Fruit fly (Drosophila melanogaster) whole organism, pupa: ENCODE results near the gene CG42553.

Source experiments
- CG10348 ChIP-seq: fragments of 200-800 bp; sonication (Bioruptor generic); IDR thresholded peaks from 2 replicates; pipeline ENCODE4 v1.3.6; 2022; ENCODE audit warnings: missing biosample characterization, missing genetic modification characterization
- CG12605 ChIP-seq: fragments of 200-800 bp; sonication (Bioruptor generic); IDR thresholded peaks from 2 replicates; pipeline ENCODE4 v1.3.6; 2022; ENCODE audit warnings: missing biosample characterization, missing genetic modification characterization
- CG13204 ChIP-seq: fragments of 200-800 bp; sonication (Bioruptor generic); optimal IDR thresholded peaks from 2 replicates; lab custom pipeline; 2018; ENCODE audit warnings: missing biosample characterization, mild to moderate bottlenecking, missing genetic modification characterization, moderate library complexity
- CG14655 ChIP-seq: fragments of 200-800 bp; sonication (Bioruptor generic); optimal IDR thresholded peaks from 3 replicates; lab custom pipeline; 2017; ENCODE audit warnings: mild to moderate bottlenecking, missing biosample characterization, missing genetic modification reagents, missing genetic modification characterization
- CG15710 ChIP-seq: fragments of 200-800 bp; sonication (Bioruptor generic); optimal IDR thresholded peaks from 2 replicates; lab custom pipeline; 2018; ENCODE audit warnings: missing biosample characterization, mild to moderate bottlenecking, missing genetic modification characterization, moderate library complexity
- CG17806 ChIP-seq: fragments of 200-800 bp; sonication (Bioruptor generic); optimal IDR thresholded peaks from 2 replicates; lab custom pipeline; 2018; ENCODE audit warnings: missing biosample characterization, mild to moderate bottlenecking, missing genetic modification characterization, moderate library complexity
- CG32121 ChIP-seq: fragments of 200-800 bp; sonication (Bioruptor generic); IDR thresholded peaks from 2 replicates; pipeline ENCODE4 v1.3.6; 2022; ENCODE audit warnings: missing biosample characterization, missing genetic modification characterization
- CG34367 ChIP-seq: fragments of 200-800 bp; sonication (Bioruptor generic); optimal IDR thresholded peaks from 2 replicates; lab custom pipeline; 2018; ENCODE audit warnings: missing biosample characterization, mild to moderate bottlenecking, missing genetic modification characterization
- CG4496 ChIP-seq: fragments of 200-800 bp; sonication (Bioruptor generic); IDR thresholded peaks from 3 replicates; pipeline ENCODE4 v1.3.6; 2022; ENCODE audit warnings: missing biosample characterization, missing genetic modification characterization
- CG8159 ChIP-seq: fragments of 200-800 bp; sonication (Bioruptor generic); optimal IDR thresholded peaks from 3 replicates; lab custom pipeline; 2018; ENCODE audit warnings: missing biosample characterization, mild to moderate bottlenecking, missing genetic modification characterization, moderate library complexity
- CG8301 ChIP-seq: fragments of 200-800 bp; sonication (Bioruptor generic); optimal IDR thresholded peaks from 2 replicates; lab custom pipeline; 2018; ENCODE audit warnings: missing biosample characterization, mild to moderate bottlenecking, missing genetic modification characterization
- CG9948 ChIP-seq: fragments of 200-800 bp; sonication (Bioruptor generic); optimal IDR thresholded peaks from 2 replicates; lab custom pipeline; 2018; ENCODE audit warnings: missing biosample characterization, mild to moderate bottlenecking, missing genetic modification characterization, moderate library complexity
- D1 ChIP-seq: fragments of 200-800 bp; sonication (Bioruptor generic); optimal IDR thresholded peaks from 2 replicates; lab custom pipeline; 2018; ENCODE audit warnings: missing biosample characterization, mild to moderate bottlenecking, missing genetic modification characterization, moderate library complexity
- EcR ChIP-seq: fragments of 200-800 bp; sonication (Bioruptor generic); optimal IDR thresholded peaks from 3 replicates; lab custom pipeline; 2019; ENCODE audit warnings: missing biosample characterization, missing genetic modification characterization, mild to moderate bottlenecking, moderate library complexity, missing genetic modification reagents
- Ets98B ChIP-seq: fragments of 200-800 bp; sonication (Bioruptor generic); IDR thresholded peaks from 2 replicates; pipeline ENCODE4 v1.3.6; 2022; ENCODE audit warnings: missing biosample characterization, missing genetic modification characterization
- Pif1A ChIP-seq: fragments of 200-800 bp; sonication (Bioruptor generic); optimal IDR thresholded peaks from 3 replicates; lab custom pipeline; 2016; ENCODE audit warnings: missing biosample characterization, missing genetic modification characterization
- Pif1B ChIP-seq: fragments of 200-800 bp; sonication (Bioruptor generic); optimal IDR thresholded peaks from 3 replicates; lab custom pipeline; 2016; ENCODE audit warnings: missing biosample characterization, missing genetic modification characterization
- Snoo ChIP-seq: fragments of 200-800 bp; sonication (Bioruptor generic); optimal IDR thresholded peaks from 3 replicates; lab custom pipeline; 2017; ENCODE audit warnings: missing biosample characterization, mild to moderate bottlenecking, missing genetic modification characterization, inconsistent platforms
- fd96Ca ChIP-seq: fragments of 200-800 bp; sonication (Bioruptor generic); IDR thresholded peaks from 3 replicates; pipeline ENCODE4 v1.3.6; 2022; ENCODE audit warnings: missing biosample characterization, missing genetic modification characterization
- gl ChIP-seq: fragments of 200-800 bp; sonication (Bioruptor generic); optimal IDR thresholded peaks from 2 replicates; lab custom pipeline; 2018; ENCODE audit warnings: missing biosample characterization, mild to moderate bottlenecking, missing genetic modification characterization
- rn ChIP-seq: fragments of 200-800 bp; sonication (Bioruptor generic); IDR thresholded peaks from 2 replicates; pipeline ENCODE4 v1.3.6; 2022; ENCODE audit warnings: missing biosample characterization, missing genetic modification characterization

Gene CG42553

DNA sequence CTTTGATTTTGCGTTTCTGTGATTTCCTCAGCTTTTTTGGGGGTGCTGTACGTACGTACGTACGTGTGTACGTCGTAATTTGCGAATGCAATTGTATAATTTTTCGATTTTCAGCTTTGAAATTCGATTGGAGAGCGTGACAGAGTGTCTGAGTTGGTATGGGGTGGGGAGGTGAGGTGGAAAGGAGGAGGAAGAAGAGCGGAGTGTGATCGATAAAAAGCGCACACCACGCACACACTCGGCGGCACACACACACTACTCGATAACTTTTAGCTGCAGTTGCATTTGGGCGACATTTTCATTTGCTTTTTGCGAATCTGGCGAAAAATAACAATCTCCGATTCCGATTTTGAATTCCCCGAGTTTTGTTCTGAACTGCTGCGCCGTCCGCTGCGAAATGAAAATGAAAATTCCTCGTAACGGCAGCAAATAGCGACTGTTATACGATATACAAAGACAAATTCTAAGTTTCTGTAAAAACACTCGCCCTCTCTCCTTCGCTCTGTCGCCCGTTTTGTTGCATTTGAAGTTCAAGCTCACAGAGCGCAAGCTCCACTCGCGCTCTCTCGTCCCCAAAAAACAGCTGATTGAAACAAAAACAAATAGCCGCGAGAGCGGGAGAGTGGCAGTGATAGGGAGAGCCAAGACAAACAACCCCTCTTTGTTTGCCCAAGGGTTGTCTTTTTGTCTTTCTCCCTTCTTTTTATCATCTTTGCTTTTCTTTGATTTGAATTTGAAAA lies 47.8 kb downstream of the CG42553 start, which contains the start of gene CG13907:
Gene CG13907 (minus strand): TSS at position 518 of the 740 bp plus-strand sequence.
- TF ChIP-seq EcR (GFP tag; lab: Kevin White, UChicago): peak; percentile 12
- TF ChIP-seq Pif1B (GFP tag; lab: Kevin White, UChicago): no peak
- TF ChIP-seq Pif1A: peak; percentile 5
- no peak for TF ChIP-seq CG8159
- TF ChIP-seq CG14655 (GFP tag; lab: Kevin White, UChicago): no peak
- no peak for TF ChIP-seq fd96Ca (GFP tag; lab: Robert Waterston, UW)
- peak; percentile 52; the same call in 2 of the 3 replicates for TF ChIP-seq CG4496 (GFP tag; lab: Robert Waterston, UW)
- TF ChIP-seq gl: no peak
- no peak for TF ChIP-seq rn (GFP tag; lab: Robert Waterston, UW)
- TF ChIP-seq CG10348 (GFP tag; lab: Robert Waterston, UW): no peak
- TF ChIP-seq CG12605 (GFP tag; lab: Robert Waterston, UW): peak; percentile 47; the same call in 1 of the 2 replicates
- no peak for TF ChIP-seq D1 (tag; lab: Kevin White, UChicago)
- no peak for TF ChIP-seq CG15710 (tag; lab: Kevin White, UChicago)
- TF ChIP-seq Snoo (tag; lab: Kevin White, UChicago): no peak
- peak; percentile 29; the same call in 1 of the 2 replicates for TF ChIP-seq CG32121
- no peak for TF ChIP-seq CG17806 (tag; lab: Kevin White, UChicago)
- no peak; the same call in 1 of the 2 replicates for TF ChIP-seq Ets98B (GFP tag; lab: Robert Waterston, UW)
- no peak for TF ChIP-seq CG9948 (tag; lab: Kevin White, UChicago)

DNA sequence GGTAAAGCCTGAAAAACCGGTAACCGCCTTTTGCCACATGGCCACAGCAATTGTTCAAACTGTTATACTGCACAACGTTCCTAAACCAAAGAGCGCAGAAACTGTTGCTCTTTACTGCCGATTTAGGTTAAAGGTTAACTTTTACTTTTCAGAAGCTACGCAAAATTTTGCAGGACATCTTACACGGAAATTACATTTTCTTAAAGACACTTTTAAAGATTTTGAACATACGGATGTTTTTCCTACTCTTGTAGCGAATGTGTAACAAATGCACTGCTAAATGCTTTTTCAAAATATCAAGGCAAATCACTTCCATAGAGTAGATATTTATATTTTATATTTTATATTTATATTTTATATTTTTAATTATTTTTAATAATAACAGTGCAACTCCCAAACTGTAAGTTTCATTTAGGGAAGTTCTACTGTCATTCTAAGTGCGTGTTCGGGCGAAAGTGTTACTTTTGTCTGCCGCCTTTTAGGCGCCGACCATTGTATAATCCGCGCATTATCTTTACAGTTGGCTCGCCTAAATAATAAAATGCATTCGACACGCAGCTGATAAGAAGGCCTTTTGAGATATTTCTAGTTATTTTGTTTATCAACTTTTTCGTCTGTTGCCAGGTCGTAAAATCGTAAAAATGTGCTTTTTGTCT lies 48.5 kb downstream of the CG42553 start:
- TF ChIP-seq CG10348 (GFP tag; lab: Robert Waterston, UW) (no peak), Pif1A (no peak), CG4496 (GFP tag; lab: Robert Waterston, UW) (no peak), Ets98B (GFP tag; lab: Robert Waterston, UW) (no peak), CG34367 (tag; lab: Kevin White, UChicago) (no peak), CG9948 (tag; lab: Kevin White, UChicago) (no peak), EcR (GFP tag; lab: Kevin White, UChicago) (no peak), CG13204 (GFP tag; lab: Kevin White, UChicago) (no peak)

DNA sequence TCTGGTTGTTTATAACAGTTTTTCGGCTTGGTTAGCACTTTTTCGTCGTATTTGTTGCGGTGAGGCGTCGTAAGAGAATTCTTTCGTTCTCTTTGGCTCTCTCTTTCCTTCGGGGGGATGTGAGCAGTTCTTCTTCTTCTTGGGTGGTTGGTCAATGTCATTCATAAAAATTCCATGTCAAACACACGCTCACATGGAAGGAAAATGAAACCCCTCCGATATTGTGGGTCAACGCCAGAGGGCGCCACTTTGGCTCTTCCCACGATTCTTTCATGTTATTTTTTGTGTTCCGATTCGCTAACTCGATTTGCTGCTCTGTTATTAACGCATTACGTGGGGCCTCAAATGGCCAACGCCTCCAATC lies 49.0 kb downstream of the CG42553 start:
- TF ChIP-seq CG9948 (tag; lab: Kevin White, UChicago): no peak
- TF ChIP-seq CG17806 (tag; lab: Kevin White, UChicago): no peak
- no peak for TF ChIP-seq CG34367 (tag; lab: Kevin White, UChicago)
- TF ChIP-seq Snoo (tag; lab: Kevin White, UChicago): no peak
- TF ChIP-seq CG8159: no peak
- TF ChIP-seq Pif1B (GFP tag; lab: Kevin White, UChicago): no peak

DNA sequence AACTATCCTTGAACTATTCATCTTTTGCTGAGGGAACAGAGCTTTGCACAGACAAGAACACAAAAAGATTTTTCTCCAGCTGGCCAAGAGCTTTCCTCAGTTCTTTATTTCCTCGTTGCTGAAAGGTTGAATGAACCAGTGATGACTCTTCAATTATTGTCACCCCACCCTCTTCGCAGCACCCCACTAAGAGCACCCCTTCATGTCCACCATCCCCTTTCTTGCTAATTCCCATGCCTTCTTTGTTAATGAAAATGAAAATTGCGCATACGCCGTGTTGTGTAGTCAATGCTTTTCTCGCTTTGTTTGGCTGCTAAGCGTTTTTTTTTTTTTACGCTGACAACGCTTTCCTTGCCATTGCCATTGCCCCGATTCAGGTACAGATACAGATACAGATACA lies 49.9 kb downstream of the CG42553 start:
- peak; percentile 92 for TF ChIP-seq EcR (GFP tag; lab: Kevin White, UChicago)
- no peak for TF ChIP-seq CG34367 (tag; lab: Kevin White, UChicago)
- TF ChIP-seq CG8301 (tag; lab: Kevin White, UChicago): no peak
- no peak for TF ChIP-seq gl
- TF ChIP-seq CG32121: no peak
- no peak for TF ChIP-seq rn (GFP tag; lab: Robert Waterston, UW)
- TF ChIP-seq Ets98B (GFP tag; lab: Robert Waterston, UW): no peak

DNA sequence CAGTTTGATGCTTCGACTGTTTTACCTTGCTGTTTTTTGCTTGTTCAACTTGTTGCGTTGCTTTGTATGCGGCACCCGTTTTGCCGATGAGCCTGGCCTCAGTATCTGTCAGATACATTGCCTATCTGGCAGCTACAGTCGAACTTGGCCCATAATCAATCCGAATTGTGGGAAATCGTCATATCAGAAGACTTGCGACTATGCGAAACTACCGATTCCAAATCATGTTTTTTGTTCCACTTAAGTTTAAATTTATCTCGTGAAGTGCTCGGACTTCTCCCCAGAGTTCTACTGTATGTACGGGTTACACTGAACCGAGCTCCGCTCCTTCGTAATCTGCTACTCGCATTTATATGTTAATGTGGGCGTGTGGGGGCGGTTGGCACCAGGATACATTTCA lies 50.3 kb downstream of the CG42553 start:
- peak; percentile 33 for TF ChIP-seq CG8159
- no peak for TF ChIP-seq D1 (tag; lab: Kevin White, UChicago)
- 0 out of 3 replicates have a peak, but pooled peaks have one; percentile 52 for TF ChIP-seq fd96Ca (GFP tag; lab: Robert Waterston, UW)
- peak; percentile 40 for TF ChIP-seq Ets98B (GFP tag; lab: Robert Waterston, UW)
- TF ChIP-seq CG4496 (GFP tag; lab: Robert Waterston, UW): peak; percentile 68; the same call in 2 of the 3 replicates

DNA sequence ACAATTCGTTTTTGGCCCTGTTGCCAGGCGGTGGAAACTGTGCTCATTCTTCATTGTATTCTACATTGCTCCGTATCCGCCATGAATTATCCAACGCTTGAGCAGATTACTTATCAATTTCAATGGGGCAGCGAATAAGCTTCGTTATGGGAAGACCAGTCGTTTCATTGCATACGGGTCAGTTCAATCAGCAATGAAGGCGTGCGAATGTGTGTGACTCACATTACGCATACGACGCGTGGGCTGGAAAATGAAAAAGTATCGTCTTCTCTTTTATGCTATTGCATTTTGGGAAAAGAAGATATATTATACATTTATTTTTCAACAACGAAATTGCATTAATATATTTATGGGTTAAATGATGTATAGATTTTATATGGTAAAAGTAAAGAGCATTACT lies 51.1 kb downstream of the CG42553 start:
- TF ChIP-seq CG32121 (no peak), CG17806 (tag; lab: Kevin White, UChicago) (no peak), CG10348 (GFP tag; lab: Robert Waterston, UW) (no peak), Pif1B (GFP tag; lab: Kevin White, UChicago) (no peak), CG14655 (GFP tag; lab: Kevin White, UChicago) (no peak), CG9948 (tag; lab: Kevin White, UChicago) (no peak), CG4496 (GFP tag; lab: Robert Waterston, UW) (no peak), EcR (GFP tag; lab: Kevin White, UChicago) (no peak), Ets98B (GFP tag; lab: Robert Waterston, UW) (no peak)
- TF ChIP-seq, all 21 proteins: peak for 0
